Worm (Caenorhabditis elegans): ENCODE data around the gene sru-37.

DNA sequence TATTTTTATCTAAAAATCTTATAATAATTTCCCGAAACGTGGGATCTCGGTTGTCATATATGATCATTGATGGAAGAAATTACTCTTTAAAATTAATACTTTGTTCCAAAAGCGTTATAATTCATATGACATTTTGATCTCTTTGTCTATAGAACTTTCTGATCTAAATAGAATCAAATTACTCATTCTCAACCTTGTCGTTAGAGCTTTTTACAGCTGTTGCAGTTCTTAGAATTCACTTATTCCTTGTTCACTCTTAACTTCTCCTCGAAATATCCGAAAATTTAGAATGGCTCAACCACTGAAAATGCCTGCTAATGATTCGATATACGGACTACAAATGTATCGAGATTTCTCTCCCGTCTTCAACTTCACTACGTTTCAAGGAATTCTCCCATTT lies 5.9 kb downstream of the sru-37 start, which contains the start of gene sru-29:
- no peak for TF ChIP-seq snpc-4 (tag; optimal IDR thresholded peaks at IDR 0.05)
- TF ChIP-seq nhr-12 (tag; optimal IDR thresholded peaks at IDR 0.05), result no peak
- TF ChIP-seq pha-4 (tag; optimal IDR thresholded peaks at IDR 0.05), result no peak
- TF ChIP-seq blmp-1 (tag; optimal IDR thresholded peaks at IDR 0.05), result no peak
- TF ChIP-seq elt-3 (tag; optimal IDR thresholded peaks at IDR 0.05), result no peak
- no peak for TF ChIP-seq tbx-8 (GFP tag; optimal IDR thresholded peaks at IDR 0.05)
- no peak for TF ChIP-seq cnd-1 (tag; optimal IDR thresholded peaks at IDR 0.05)
- TF ChIP-seq nhr-76 (tag; optimal IDR thresholded peaks at IDR 0.05), result no peak
- no peak for TF ChIP-seq unc-62 (GFP tag; optimal IDR thresholded peaks at IDR 0.05)
- no peak for TF ChIP-seq nhr-237 (tag; optimal IDR thresholded peaks at IDR 0.05)
- no peak for TF ChIP-seq nhr-28 (tag; optimal IDR thresholded peaks at IDR 0.05)
- no peak for TF ChIP-seq ham-2 (GFP tag; optimal IDR thresholded peaks at IDR 0.05)
- no peak for TF ChIP-seq mls-2 (tag; optimal IDR thresholded peaks at IDR 0.05)
- no peak for TF ChIP-seq ztf-11 (tag; optimal IDR thresholded peaks at IDR 0.05)

Measured in whole organism, mixed stage, embryonic.